Fruit fly (Drosophila melanogaster): ENCODE results near the gene CG13933.

The CG13933 gene

dm6 chr3L:1774713-1775648 is at the start of gene CG13933, which contains the start of gene PolD2 (continued):
- TF ChIP-seq CG7271 (tag; optimal IDR thresholded peaks at IDR 0.05): peak; percentile 85
- TF ChIP-seq bbx (GFP tag; IDR thresholded peaks at IDR 0.05; ENCODE audit: partially characterized antibody): peak; percentile 81
- TF ChIP-seq CG1603 (tag; optimal IDR thresholded peaks at IDR 0.05): no peak
- TF ChIP-seq en (GFP tag; optimal IDR thresholded peaks at IDR 0.05): peak; percentile 26
- no peak for TF ChIP-seq CG11723 (GFP tag; optimal IDR thresholded peaks at IDR 0.05)
- TF ChIP-seq zen2 (GFP tag; IDR thresholded peaks at IDR 0.05; ENCODE audit: partially characterized antibody): peak; percentile 75; the same call in 2 of the 3 replicates
- peak; percentile 92 for TF ChIP-seq CG9215 (GFP tag; IDR thresholded peaks at IDR 0.05)
- TF ChIP-seq luna (GFP tag; optimal IDR thresholded peaks at IDR 0.05): no peak
- TF ChIP-seq ATbp (GFP tag; optimal IDR thresholded peaks at IDR 0.05): no peak
- TF ChIP-seq wek (GFP tag; optimal IDR thresholded peaks at IDR 0.05): peak; percentile 24
- peak; percentile 97 for TF ChIP-seq Hand (GFP tag; optimal IDR thresholded peaks at IDR 0.05)
- peak; percentile 82 for TF ChIP-seq CG15073 (GFP tag; optimal IDR thresholded peaks at IDR 0.05)
- TF ChIP-seq CG10979 (tag; optimal IDR thresholded peaks at IDR 0.05): peak; percentile 86
- no peak for TF ChIP-seq fru (optimal IDR thresholded peaks at IDR 0.05)
- peak; percentile 99 for TF ChIP-seq CG15269 (tag; optimal IDR thresholded peaks at IDR 0.05)
- no peak for TF ChIP-seq Dip2 (GFP tag; IDR thresholded peaks at IDR 0.05)
- TF ChIP-seq inv (GFP tag; IDR thresholded peaks at IDR 0.05; ENCODE audit: partially characterized antibody): peak; percentile 64
- TF ChIP-seq CG11093 (GFP tag; IDR thresholded peaks at IDR 0.05): peak; percentile 98
- peak; percentile 53 for TF ChIP-seq disco-r (GFP tag; optimal IDR thresholded peaks at IDR 0.05)
- TF ChIP-seq CG14710 (tag; optimal IDR thresholded peaks at IDR 0.05): peak; percentile 84
- TF ChIP-seq nau (GFP tag; optimal IDR thresholded peaks at IDR 0.05): no peak
- peak; percentile 97 for TF ChIP-seq CG2889 (GFP tag; IDR thresholded peaks at IDR 0.05)
- no peak for TF ChIP-seq Deaf1 (tag; optimal IDR thresholded peaks at IDR 0.05)
- no peak for TF ChIP-seq CG18599 (GFP tag; optimal IDR thresholded peaks at IDR 0.05)
- no peak for TF ChIP-seq Kr (GFP tag; optimal IDR thresholded peaks at IDR 0.05)
- TF ChIP-seq CG10366 (GFP tag; IDR thresholded peaks at IDR 0.05): peak; percentile 99
- peak; percentile 93 for TF ChIP-seq CG10959 (GFP tag; IDR thresholded peaks at IDR 0.05)
- peak; percentile 71 for TF ChIP-seq CG4820 (GFP tag; optimal IDR thresholded peaks at IDR 0.05)
- peak; percentile 84 for TF ChIP-seq slou (GFP tag; optimal IDR thresholded peaks at IDR 0.05)
- no peak for TF ChIP-seq pan (optimal IDR thresholded peaks at IDR 0.05)
- TF ChIP-seq pan (GFP tag; optimal IDR thresholded peaks at IDR 0.05 in 1 of 2, IDR thresholded peaks at IDR 0.05 in 1 of 2): peak in 1 of 2 experiments; percentile 96
- TF ChIP-seq CG6175 (GFP tag; IDR thresholded peaks at IDR 0.05): peak; percentile 59; the same call in 2 of the 3 replicates
- peak; percentile 96 for TF ChIP-seq CG13775 (GFP tag; optimal IDR thresholded peaks at IDR 0.05)
- no peak for TF ChIP-seq Asciz (GFP tag; optimal IDR thresholded peaks at IDR 0.05)
- no peak for TF ChIP-seq hkb (optimal IDR thresholded peaks at IDR 0.05)
- peak; percentile 98 for TF ChIP-seq hkb (GFP tag; IDR thresholded peaks at IDR 0.05)
- TF ChIP-seq Mes4 (GFP tag; optimal IDR thresholded peaks at IDR 0.05): peak; percentile 56
- no peak for TF ChIP-seq sd (tag; optimal IDR thresholded peaks at IDR 0.05)
- TF ChIP-seq CG2875 (GFP tag; optimal IDR thresholded peaks at IDR 0.05): peak; percentile 90
- TF ChIP-seq gce (GFP tag; IDR thresholded peaks at IDR 0.05): peak; percentile 89
- TF ChIP-seq toy (GFP tag; IDR thresholded peaks at IDR 0.05): peak; percentile 82
- TF ChIP-seq hth (optimal IDR thresholded peaks at IDR 0.05): no peak
- no peak for TF ChIP-seq Lhr (GFP tag; optimal IDR thresholded peaks at IDR 0.05)
- TF ChIP-seq cwo (GFP tag; optimal IDR thresholded peaks at IDR 0.05): peak; percentile 77
- peak; percentile 47 for TF ChIP-seq CG17802 (tag; optimal IDR thresholded peaks at IDR 0.05)
- TF ChIP-seq hb (GFP tag; IDR thresholded peaks at IDR 0.05; ENCODE audit: partially characterized antibody): peak; percentile 90
- peak; percentile 100 for TF ChIP-seq row (GFP tag; IDR thresholded peaks at IDR 0.05)
- peak; percentile 85 for TF ChIP-seq CG7786 (GFP tag; optimal IDR thresholded peaks at IDR 0.05)
- peak; percentile 92 for TF ChIP-seq Nf-YA (GFP tag; IDR thresholded peaks at IDR 0.05)
